Worm (Caenorhabditis elegans): ENCODE data around the gene arrd-18.

arrd-18 gene

ce11 chrV:3266189-3266588 is 45.7 kb downstream of the arrd-18 start, which contains the start of gene T28A11.17:
T28A11.17 (minus strand) TSS chrV:3266289.
- no peak for TF ChIP-seq ztf-11 (tag; optimal IDR thresholded peaks at IDR 0.05)
- TF ChIP-seq ceh-43 (GFP tag; optimal IDR thresholded peaks at IDR 0.05) = no peak
- no peak for TF ChIP-seq cnd-1 (tag; optimal IDR thresholded peaks at IDR 0.05)
- TF ChIP-seq lsy-2 (tag; optimal IDR thresholded peaks at IDR 0.05) = no peak
- TF ChIP-seq elt-1 (tag; optimal IDR thresholded peaks at IDR 0.05; ENCODE audit: borderline replicate concordance, insufficient read depth) = no peak
- TF ChIP-seq lin-32 (GFP tag; optimal IDR thresholded peaks at IDR 0.05) = no peak
- TF ChIP-seq nhr-237 (tag; optimal IDR thresholded peaks at IDR 0.05) = no peak
- TF ChIP-seq unc-39 (tag; optimal IDR thresholded peaks at IDR 0.05) = no peak
- no peak for TF ChIP-seq mep-1 (tag; optimal IDR thresholded peaks at IDR 0.05)
- no peak for TF ChIP-seq sptf-1 (tag; optimal IDR thresholded peaks at IDR 0.05)
